Fruit fly (Drosophila melanogaster) whole organism, embryonic: ENCODE results near the gene Polr3H.

Source experiments
- ATbp ChIP-seq: fragments of 200-800 bp; sonication (Bioruptor generic); optimal IDR thresholded peaks from 2 replicates; lab custom pipeline; 2017; ENCODE audit warnings: missing biosample characterization, mild to moderate bottlenecking, missing genetic modification characterization, missing genetic modification reagents
- BEAF-32 ChIP-seq: fragments of 200-800 bp; sonication (Bioruptor generic); optimal IDR thresholded peaks from 3 replicates; lab custom pipeline; 2017; ENCODE audit warnings: missing biosample characterization, missing genetic modification characterization, mild to moderate bottlenecking, moderate library complexity, missing genetic modification reagents
- Blimp-1 ChIP-seq: fragments of 200-800 bp; sonication (Bioruptor generic); optimal IDR thresholded peaks from 3 replicates; lab custom pipeline; 2018; ENCODE audit warnings: missing biosample characterization, missing genetic modification characterization, mild to moderate bottlenecking, moderate library complexity, missing genetic modification reagents
- BtbVII ChIP-seq: fragments of 200-800 bp; sonication (Bioruptor generic); optimal IDR thresholded peaks from 3 replicates; lab custom pipeline; 2017; ENCODE audit warnings: missing biosample characterization, mild to moderate bottlenecking, missing genetic modification characterization
- CG10147 ChIP-seq: fragments of 200-800 bp; sonication (Bioruptor generic); optimal IDR thresholded peaks from 2 replicates; lab custom pipeline; 2019; ENCODE audit warnings: missing biosample characterization, mild to moderate bottlenecking, missing genetic modification characterization, moderate library complexity
- CG10979 ChIP-seq: fragments of 200-800 bp; sonication (Bioruptor generic); optimal IDR thresholded peaks from 2 replicates; lab custom pipeline; 2018; ENCODE audit warnings: missing biosample characterization, mild to moderate bottlenecking, missing genetic modification characterization, moderate library complexity
- CG11723 ChIP-seq: fragments of 200-800 bp; sonication (Bioruptor generic); optimal IDR thresholded peaks from 2 replicates; lab custom pipeline; 2017; ENCODE audit warnings: missing biosample characterization, mild to moderate bottlenecking, missing genetic modification characterization
- CG13123 ChIP-seq: fragments of 200-800 bp; sonication (Bioruptor generic); optimal IDR thresholded peaks from 2 replicates; lab custom pipeline; 2016; ENCODE audit warnings: missing biosample characterization, missing genetic modification characterization
- CG16815 ChIP-seq: fragments of 200-800 bp; sonication (Bioruptor generic); optimal IDR thresholded peaks from 3 replicates; lab custom pipeline; 2017; ENCODE audit warnings: missing biosample characterization, mild to moderate bottlenecking, missing genetic modification characterization
- CG32772 ChIP-seq: fragments of 200-800 bp; sonication (Bioruptor generic); IDR thresholded peaks from 2 replicates; pipeline ENCODE4 v1.3.6; 2022; ENCODE audit warnings: missing biosample characterization, missing genetic modification characterization
- CG3995 ChIP-seq: fragments of 200-800 bp; sonication (Bioruptor generic); optimal IDR thresholded peaks from 3 replicates; lab custom pipeline; 2016; ENCODE audit warnings: missing biosample characterization, missing genetic modification characterization
- CG5953 ChIP-seq: fragments of 200-800 bp; sonication (Bioruptor generic); IDR thresholded peaks from 2 replicates; pipeline ENCODE4 v1.3.6; 2022; ENCODE audit warnings: missing biosample characterization, missing genetic modification characterization
- CG7372 ChIP-seq: fragments of 200-800 bp; sonication (Bioruptor generic); IDR thresholded peaks from 2 replicates; pipeline ENCODE4 v1.3.6; 2022; ENCODE audit warnings: missing biosample characterization, missing genetic modification characterization
- CG7928 ChIP-seq: fragments of 200-800 bp; sonication (Bioruptor generic); optimal IDR thresholded peaks from 2 replicates; lab custom pipeline; 2017; ENCODE audit warnings: missing biosample characterization, mild to moderate bottlenecking, missing genetic modification characterization
- CG8089 ChIP-seq: fragments of 200-800 bp; sonication (Bioruptor generic); optimal IDR thresholded peaks from 3 replicates; lab custom pipeline; 2016; ENCODE audit warnings: missing biosample characterization, missing genetic modification characterization
- CG8281 ChIP-seq: fragments of 200-800 bp; sonication (Bioruptor generic); optimal IDR thresholded peaks from 2 replicates; lab custom pipeline; 2018; ENCODE audit warnings: missing biosample characterization, mild to moderate bottlenecking, missing genetic modification characterization, moderate library complexity
- CG8924 ChIP-seq: fragments of 200-800 bp; optimal IDR thresholded peaks from 3 replicates; lab custom pipeline; 2019; ENCODE audit warnings: missing biosample characterization, mild to moderate bottlenecking, missing genetic modification characterization, moderate library complexity
- CG9797 ChIP-seq: fragments of 200-800 bp; sonication (Bioruptor generic); optimal IDR thresholded peaks from 3 replicates; lab custom pipeline; 2018; ENCODE audit warnings: missing biosample characterization, mild to moderate bottlenecking, missing genetic modification characterization
- CHES-1-like ChIP-seq: fragments of 200-800 bp; sonication (Bioruptor generic); optimal IDR thresholded peaks from 2 replicates; lab custom pipeline; 2016; ENCODE audit warnings: missing biosample characterization, missing genetic modification characterization
- D ChIP-seq, 2 experiments: fragments of 200-800 bp in 1 of 2; fragments of >200 bp in 1 of 2; sonication (Bioruptor generic) in 1 of 2; optimal IDR thresholded peaks; 2 replicates in 1 of 2; 3 replicates in 1 of 2; lab custom pipeline; 2017; ENCODE audit warnings: mild to moderate bottlenecking in 1 of 2, missing biosample characterization in 1 of 2, missing genetic modification characterization in 1 of 2, missing genetic modification reagents in 1 of 2
- Dbx ChIP-seq: fragments of 200-800 bp; sonication (Bioruptor generic); IDR thresholded peaks from 3 replicates; pipeline ENCODE4 v1.3.6; 2022; ENCODE audit warnings: missing biosample characterization, missing genetic modification characterization
- Dll ChIP-seq: fragments of 200-800 bp; sonication (Bioruptor generic); IDR thresholded peaks from 4 replicates; pipeline ENCODE4 v1.3.6; 2022; ENCODE audit warnings: missing biosample characterization, missing genetic modification characterization; ENCODE audit not compliant: partially characterized antibody
- Fer1 ChIP-seq: fragments of 200-800 bp; sonication (Bioruptor generic); optimal IDR thresholded peaks from 2 replicates; lab custom pipeline; 2017; ENCODE audit warnings: missing biosample characterization, mild to moderate bottlenecking, missing genetic modification characterization
- H15 ChIP-seq: fragments of 200-800 bp; sonication (Bioruptor generic); IDR thresholded peaks from 3 replicates; pipeline ENCODE4 v1.3.6; 2022; ENCODE audit warnings: missing biosample characterization, missing genetic modification characterization
- NC2β ChIP-seq: fragments of 200-800 bp; sonication (Bioruptor generic); optimal IDR thresholded peaks from 2 replicates; lab custom pipeline; 2016; ENCODE audit warnings: missing biosample characterization, missing genetic modification characterization
- Neu2 ChIP-seq: fragments of 200-800 bp; sonication (Bioruptor generic); optimal IDR thresholded peaks from 3 replicates; lab custom pipeline; 2016; ENCODE audit warnings: missing biosample characterization, missing genetic modification characterization, borderline replicate concordance
- Sin3A ChIP-seq: fragments of >200 bp; optimal IDR thresholded peaks from 2 replicates; lab custom pipeline; 2018
- Tbp ChIP-seq: fragments of >200 bp; optimal IDR thresholded peaks from 2 replicates; lab custom pipeline; 2018; ENCODE audit warnings: missing biosample characterization, missing genetic modification characterization
- Usf ChIP-seq: fragments of 200-800 bp; sonication (Bioruptor generic); optimal IDR thresholded peaks from 2 replicates; lab custom pipeline; 2017; ENCODE audit warnings: missing genotype, missing biosample characterization, missing genetic modification characterization
- cas ChIP-seq: fragments of 200-800 bp; sonication (Bioruptor generic); IDR thresholded peaks from 2 replicates; pipeline ENCODE4 v1.3.6; 2022; ENCODE audit warnings: missing biosample characterization, missing genetic modification characterization
- chif ChIP-seq, 2 experiments: fragments of 200-800 bp; sonication (Bioruptor generic); optimal IDR thresholded peaks; 3 replicates each; lab custom pipeline; 2016; ENCODE audit warnings: missing biosample characterization in 2 of 2, missing genetic modification characterization in 2 of 2
- chinmo ChIP-seq: fragments of 200-800 bp; sonication (Bioruptor generic); IDR thresholded peaks from 4 replicates; pipeline ENCODE4 v1.3.6; 2022; ENCODE audit warnings: missing biosample characterization, missing genetic modification characterization; ENCODE audit not compliant: partially characterized antibody
- ci ChIP-seq: fragments of 200-800 bp; sonication (Bioruptor generic); IDR thresholded peaks from 3 replicates; pipeline ENCODE4 v1.3.6; 2022; ENCODE audit warnings: missing biosample characterization, missing genetic modification characterization
- croc ChIP-seq: fragments of 200-800 bp; sonication (Bioruptor generic); conservative IDR thresholded peaks from 3 replicates; pipeline ENCODE4 v1.3.6; 2022; ENCODE audit warnings: missing biosample characterization, missing genetic modification characterization
- cwo ChIP-seq: fragments of 200-800 bp; sonication (Bioruptor generic); optimal IDR thresholded peaks from 3 replicates; lab custom pipeline; 2017; ENCODE audit warnings: missing biosample characterization, missing genetic modification characterization, mild to moderate bottlenecking, moderate library complexity, missing genetic modification reagents
- dan ChIP-seq: fragments of 200-800 bp; sonication (Bioruptor generic); IDR thresholded peaks from 2 replicates; pipeline ENCODE4 v1.3.6; 2022; ENCODE audit warnings: missing biosample characterization, missing genetic modification characterization
- exex ChIP-seq: fragments of 200-800 bp; sonication (Bioruptor generic); optimal IDR thresholded peaks from 4 replicates; lab custom pipeline; 2018; ENCODE audit warnings: missing biosample characterization, mild to moderate bottlenecking, missing genetic modification characterization, moderate library complexity
- fd102C ChIP-seq: fragments of 200-800 bp; sonication (Bioruptor generic); optimal IDR thresholded peaks from 2 replicates; lab custom pipeline; 2018; ENCODE audit warnings: missing biosample characterization, mild to moderate bottlenecking, missing genetic modification characterization, moderate library complexity
- ftz-f1 ChIP-seq: fragments of 200-800 bp; sonication (Bioruptor generic); optimal IDR thresholded peaks from 2 replicates; lab custom pipeline; 2016; ENCODE audit warnings: missing biosample characterization, missing genetic modification characterization
- ind ChIP-seq: fragments of 200-800 bp; sonication (Bioruptor generic); optimal IDR thresholded peaks from 3 replicates; lab custom pipeline; 2016; ENCODE audit warnings: missing biosample characterization, missing genetic modification characterization
- jing ChIP-seq: fragments of 200-800 bp; sonication (Bioruptor generic); optimal IDR thresholded peaks from 2 replicates; lab custom pipeline; 2018; ENCODE audit warnings: missing biosample characterization, mild to moderate bottlenecking, missing genetic modification characterization
- lmd ChIP-seq: fragments of 200-800 bp; sonication (Bioruptor generic); IDR thresholded peaks from 2 replicates; pipeline ENCODE4 v1.3.6; 2022; ENCODE audit warnings: missing biosample characterization, missing genetic modification characterization
- maf-S ChIP-seq: fragments of 200-800 bp; sonication (Bioruptor generic); optimal IDR thresholded peaks from 2 replicates; lab custom pipeline; 2016; ENCODE audit warnings: missing biosample characterization, missing genetic modification characterization
- odd ChIP-seq: fragments of 200-800 bp; sonication (Bioruptor generic); optimal IDR thresholded peaks from 2 replicates; lab custom pipeline; 2017; ENCODE audit warnings: missing biosample characterization, mild to moderate bottlenecking, missing genetic modification characterization
- pum ChIP-seq: fragments of 200-800 bp; sonication (Bioruptor generic); optimal IDR thresholded peaks from 2 replicates; lab custom pipeline; 2016; ENCODE audit warnings: missing biosample characterization, missing genetic modification characterization
- sd ChIP-seq: fragments of 200-800 bp; sonication (Bioruptor generic); optimal IDR thresholded peaks from 3 replicates; lab custom pipeline; 2018; ENCODE audit warnings: missing biosample characterization, mild to moderate bottlenecking, missing genetic modification characterization, moderate library complexity
- stwl ChIP-seq: fragments of 200-800 bp; sonication (Bioruptor generic); optimal IDR thresholded peaks from 3 replicates; lab custom pipeline; 2018; ENCODE audit warnings: missing biosample characterization, mild to moderate bottlenecking, missing genetic modification characterization, moderate library complexity
- zen ChIP-seq: fragments of 200-800 bp; sonication (Bioruptor generic); optimal IDR thresholded peaks from 3 replicates; lab custom pipeline; 2018; ENCODE audit warnings: missing biosample characterization, mild to moderate bottlenecking, missing genetic modification characterization, moderate library complexity

Polr3H gene

DNA sequence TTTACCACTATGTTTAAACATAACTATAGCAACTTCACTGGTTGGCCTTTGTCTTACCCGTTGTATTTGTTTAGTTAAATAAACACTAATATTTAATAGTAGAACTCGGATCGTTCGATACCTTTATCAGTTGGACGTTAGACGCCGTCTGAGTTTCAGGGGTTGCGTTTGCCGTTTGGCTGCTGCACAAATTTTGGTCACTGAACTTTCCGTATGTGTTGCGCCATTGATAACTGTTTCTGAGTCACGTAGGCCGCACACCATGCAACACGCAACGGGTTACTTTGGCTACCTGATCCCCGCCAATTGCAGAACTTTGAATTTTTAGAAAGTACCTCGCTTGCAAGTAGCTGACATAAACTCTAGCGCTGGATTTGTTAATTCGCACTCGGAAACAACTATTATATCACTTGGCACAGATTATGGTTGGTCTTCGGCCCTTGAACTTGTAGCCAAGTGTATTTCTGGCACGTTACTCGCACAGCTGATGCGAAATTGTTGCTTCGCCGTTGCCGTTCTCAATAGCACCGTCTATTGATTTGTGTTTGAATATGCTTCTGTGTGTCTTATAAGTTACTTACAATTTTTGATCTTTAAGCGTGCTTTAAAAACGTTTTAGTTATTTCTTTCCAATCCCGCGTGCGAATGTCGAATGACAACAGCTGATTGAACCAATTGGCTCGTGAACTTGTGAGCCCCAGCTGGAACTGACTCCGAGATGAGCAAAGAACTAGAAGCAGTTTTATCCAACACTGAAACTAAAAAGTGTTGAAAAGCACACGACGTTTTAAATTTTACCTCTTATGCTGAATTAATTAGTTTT lies 47.9 kb downstream of the Polr3H start, which contains the start of gene Dph1 (continued):
- TF ChIP-seq CG8089 (GFP tag; lab: Kevin White, UChicago) (peak; percentile 76), dan (GFP tag; lab: Robert Waterston, UW) (no peak), chif (GFP tag; optimal IDR thresholded peaks at IDR 0.05; lab: Kevin White, UChicago) (peak; percentile 69 to 85), CG5953 (GFP tag; lab: Robert Waterston, UW) (peak; percentile 75), Tbp (GFP tag; lab: Kevin White, UChicago) (no peak), pum (GFP tag; lab: Kevin White, UChicago) (peak; percentile 65), CG32772 (GFP tag; lab: Robert Waterston, UW) (no peak; the same call in 1 of the 2 replicates), maf-S (GFP tag; lab: Kevin White, UChicago) (peak; percentile 57), CG10147 (GFP tag; lab: Kevin White, UChicago) (peak; percentile 46), Sin3A (lab: Kevin White, UChicago) (peak; percentile 55), ftz-f1 (GFP tag; lab: Kevin White, UChicago) (peak; percentile 77), CG16815 (GFP tag; lab: Kevin White, UChicago) (peak; percentile 76), cas (GFP tag; lab: Robert Waterston, UW) (peak; percentile 66), fd102C (no peak), CG8924 (tag; lab: Kevin White, UChicago) (peak; percentile 86), chinmo (GFP tag; lab: Robert Waterston, UW) (0 out of 4 replicates have a peak, but pooled peaks have one; percentile 34), CG3995 (peak; percentile 76), cwo (GFP tag; lab: Kevin White, UChicago) (peak; percentile 85), Dll (GFP tag; lab: Robert Waterston, UW) (peak; percentile 64; the same call in 3 of the 4 replicates), CHES-1-like (GFP tag; lab: Kevin White, UChicago) (peak; percentile 79), BEAF-32 (GFP tag; lab: Kevin White, UChicago) (peak; percentile 30), CG13123 (peak; percentile 16), ci (GFP tag; lab: Robert Waterston, UW) (peak; percentile 95), Blimp-1 (GFP tag; lab: Kevin White, UChicago) (peak; percentile 81), croc (no peak; the same call in 1 of the 3 replicates), lmd (peak; percentile 86; the same call in 1 of the 2 replicates), jing (GFP tag; lab: Kevin White, UChicago) (peak; percentile 75), CG9797 (peak; percentile 40), ind (GFP tag; lab: Kevin White, UChicago) (peak; percentile 88), CG7928 (GFP tag; lab: Kevin White, UChicago) (peak; percentile 14), odd (GFP tag; lab: Kevin White, UChicago) (peak; percentile 76), sd (tag; lab: Kevin White, UChicago) (peak; percentile 81), exex (tag; lab: Kevin White, UChicago) (peak; percentile 33), stwl (tag; lab: Kevin White, UChicago) (peak; percentile 62), H15 (GFP tag; lab: Robert Waterston, UW) (peak; percentile 76), Usf (GFP tag; lab: Kevin White, UChicago) (peak; percentile 63), Neu2 (GFP tag; lab: Kevin White, UChicago) (no peak), Fer1 (GFP tag; lab: Kevin White, UChicago) (peak; percentile 84), Dbx (GFP tag; lab: Robert Waterston, UW) (peak; percentile 48; the same call in 1 of the 3 replicates), BtbVII (peak; percentile 87), ATbp (peak; percentile 88), CG7372 (GFP tag; lab: Robert Waterston, UW) (peak; percentile 85), D (optimal IDR thresholded peaks at IDR 0.05; lab: Kevin White, UChicago) (no peak), D (GFP tag; optimal IDR thresholded peaks at IDR 0.05; lab: Kevin White, UChicago) (peak; percentile 81), CG10979 (tag; lab: Kevin White, UChicago) (peak; percentile 88), zen (tag; lab: Kevin White, UChicago) (peak; percentile 41), CG8281 (tag; lab: Kevin White, UChicago) (peak; percentile 57), CG11723 (GFP tag; lab: Kevin White, UChicago) (peak; percentile 78), NC2β (GFP tag; lab: Kevin White, UChicago) (peak; percentile 82)
